Worm (Caenorhabditis elegans): ENCODE results near the gene F36H12.9.
"Not testable (repeated sequence)": the region's sequence is repeated elsewhere in the genome, so short reads cannot be mapped to it uniquely, and the experiment has no call there.

Gene F36H12.9

ce11 chrIV:5294467-5294866, 37.6 kb downstream of the F36H12.9 start:
- no peak for TF ChIP-seq F13C5.2 (tag; optimal IDR thresholded peaks at IDR 0.05)
- TF ChIP-seq scrt-1 (GFP tag; IDR thresholded peaks at IDR 0.05): no peak
- no peak for TF ChIP-seq B0310.2 (tag; optimal IDR thresholded peaks at IDR 0.05)
- TF ChIP-seq sea-1 (GFP tag; conservative IDR thresholded peaks at IDR 0.05): no peak
- TF ChIP-seq ceh-13 (GFP tag; optimal IDR thresholded peaks at IDR 0.05): no peak
- no peak for TF ChIP-seq hnd-1 (tag; optimal IDR thresholded peaks at IDR 0.05)
- no peak for TF ChIP-seq ceh-36 (tag; optimal IDR thresholded peaks at IDR 0.05)
- TF ChIP-seq tbx-37 (GFP tag; conservative IDR thresholded peaks at IDR 0.05): no peak
- no peak for TF ChIP-seq tra-4 (tag; optimal IDR thresholded peaks at IDR 0.05)
- TF ChIP-seq aly-1 (tag; optimal IDR thresholded peaks at IDR 0.05): no peak
- no peak for TF ChIP-seq hmbx-1 (tag; optimal IDR thresholded peaks at IDR 0.05)

ce11 chrIV:5295240-5295639, 38.4 kb downstream of the F36H12.9 start, which contains the start of gene msp-51:
TSS of gene msp-51 (minus strand) at chrIV:5295340.
- TF ChIP-seq F13C5.2 (tag; optimal IDR thresholded peaks at IDR 0.05); ceh-13 (GFP tag; optimal IDR thresholded peaks at IDR 0.05); ceh-36 (tag; optimal IDR thresholded peaks at IDR 0.05): not testable (repeated sequence)

- TF ChIP-seq ceh-13 (GFP tag; optimal IDR thresholded peaks at IDR 0.05) (no peak), pes-1 (GFP tag; IDR thresholded peaks at IDR 0.05) (no peak), F13C5.2 (tag; optimal IDR thresholded peaks at IDR 0.05) (no peak), ets-7 (tag; optimal IDR thresholded peaks at IDR 0.05) (no peak), scrt-1 (GFP tag; IDR thresholded peaks at IDR 0.05) (no peak), tbx-11 (GFP tag; IDR thresholded peaks at IDR 0.05) (no peak), hnd-1 (tag; optimal IDR thresholded peaks at IDR 0.05) (no peak)
Measured at ce11 chrIV:5297436-5298012, 40.7 kb downstream of the F36H12.9 start, which contains the start of the genes ZK354.6 and msp-113. TSS of gene ZK354.6 (minus strand) at chrIV:5297536. TSS of gene msp-113 (plus strand) at chrIV:5297962.

ce11 chrIV:5303030-5303429, 46.2 kb downstream of the F36H12.9 start, which contains the start of gene ZK354.7:
TSS of gene ZK354.7 (minus strand) at chrIV:5303130.
- TF ChIP-seq ceh-36 (tag; optimal IDR thresholded peaks at IDR 0.05): no peak
- TF ChIP-seq tbx-37 (GFP tag; conservative IDR thresholded peaks at IDR 0.05): no peak
- TF ChIP-seq scrt-1 (GFP tag; IDR thresholded peaks at IDR 0.05): no peak
- no peak for TF ChIP-seq B0310.2 (tag; optimal IDR thresholded peaks at IDR 0.05)

- TF ChIP-seq tbx-11 (GFP tag; IDR thresholded peaks at IDR 0.05): no peak
- no peak for TF ChIP-seq B0310.2 (tag; optimal IDR thresholded peaks at IDR 0.05)
- TF ChIP-seq ama-1 (optimal IDR thresholded peaks at IDR 0.05): no peak
- no peak for TF ChIP-seq ceh-13 (GFP tag; optimal IDR thresholded peaks at IDR 0.05)
- no peak for TF ChIP-seq ceh-36 (tag; optimal IDR thresholded peaks at IDR 0.05)
- no peak for TF ChIP-seq hmg-4 (GFP tag; optimal IDR thresholded peaks at IDR 0.05)
- TF ChIP-seq flt-1 (GFP tag; IDR thresholded peaks at IDR 0.05): no peak
- TF ChIP-seq sea-1 (GFP tag; conservative IDR thresholded peaks at IDR 0.05): no peak
- no peak for TF ChIP-seq tbx-37 (GFP tag; conservative IDR thresholded peaks at IDR 0.05)
- no peak for TF ChIP-seq ets-7 (tag; optimal IDR thresholded peaks at IDR 0.05)
- no peak for TF ChIP-seq scrt-1 (GFP tag; IDR thresholded peaks at IDR 0.05)
- TF ChIP-seq hnd-1 (tag; optimal IDR thresholded peaks at IDR 0.05): no peak
- TF ChIP-seq F13C5.2 (tag; optimal IDR thresholded peaks at IDR 0.05): no peak
- no peak for TF ChIP-seq tra-4 (tag; optimal IDR thresholded peaks at IDR 0.05)
- TF ChIP-seq hmbx-1 (tag; optimal IDR thresholded peaks at IDR 0.05): no peak
Measured at ce11 chrIV:5306040-5306439, 49.2 kb downstream of the F36H12.9 start, which contains the start of gene ZK354.8. TSS of gene ZK354.8 (minus strand) at chrIV:5306140.
